Worm (Caenorhabditis elegans): ENCODE data around the gene try-11.

The try-11 gene

ce11 chrV:7420162-7420561, 31.4 kb upstream of the try-11 start, which contains the start of gene srxa-4:
Gene srxa-4 (plus strand): TSS chrV:7420462.
- TF ChIP-seq hlh-4 (tag; optimal IDR thresholded peaks at IDR 0.05), result no peak
- TF ChIP-seq lir-3 (tag; optimal IDR thresholded peaks at IDR 0.05; ENCODE audit: poor library complexity), result no peak
- TF ChIP-seq ceh-90 (tag; optimal IDR thresholded peaks at IDR 0.05), result no peak

- TF ChIP-seq elt-3 (tag; optimal IDR thresholded peaks at IDR 0.05) (no peak), rnt-1 (tag; optimal IDR thresholded peaks at IDR 0.05) (no peak), unc-62 (GFP tag; optimal IDR thresholded peaks at IDR 0.05) (no peak), pax-3 (tag; optimal IDR thresholded peaks at IDR 0.05) (no peak), lin-13 (GFP tag; optimal IDR thresholded peaks at IDR 0.05) (no peak), C16A3.4 (tag; optimal IDR thresholded peaks at IDR 0.05) (no peak), irx-1 (tag; optimal IDR thresholded peaks at IDR 0.05) (no peak), snpc-4 (tag; optimal IDR thresholded peaks at IDR 0.05) (no peak), grh-1 (GFP tag; IDR thresholded peaks at IDR 0.05) (no peak), sptf-1 (tag; optimal IDR thresholded peaks at IDR 0.05) (no peak), nhr-77 (tag; optimal IDR thresholded peaks at IDR 0.05) (no peak), snu-23 (GFP tag; optimal IDR thresholded peaks at IDR 0.05) (no peak), lsy-2 (tag; optimal IDR thresholded peaks at IDR 0.05) (no peak), hlh-4 (tag; optimal IDR thresholded peaks at IDR 0.05) (no peak), egl-27 (tag; optimal IDR thresholded peaks at IDR 0.05) (no peak), Y116A8C.19 (tag; optimal IDR thresholded peaks at IDR 0.05; ENCODE audit: borderline replicate concordance) (no peak), pqm-1 (tag; optimal IDR thresholded peaks at IDR 0.05) (no peak), unc-30 (tag; optimal IDR thresholded peaks at IDR 0.05) (no peak), isw-1 (GFP tag; IDR thresholded peaks at IDR 0.05) (no peak)
Measured at ce11 chrV:7424336-7424735, 27.2 kb upstream of the try-11 start, which contains the start of gene F18E3.10. Gene F18E3.10 (minus strand): TSS chrV:7424436.

ce11 chrV:7426594-7426993, 24.9 kb upstream of the try-11 start, which contains the start of gene srw-68:
Gene srw-68 (minus strand): TSS chrV:7426694.
- TF ChIP-seq nhr-20 (tag; optimal IDR thresholded peaks at IDR 0.05), result no peak
- no peak for TF ChIP-seq rnt-1 (tag; optimal IDR thresholded peaks at IDR 0.05)
- TF ChIP-seq fkh-4 (tag; optimal IDR thresholded peaks at IDR 0.05; ENCODE audit: borderline replicate concordance), result no peak
- no peak for TF ChIP-seq nhr-47 (tag; optimal IDR thresholded peaks at IDR 0.05)
- TF ChIP-seq nhr-12 (tag; optimal IDR thresholded peaks at IDR 0.05), result no peak
- TF ChIP-seq alr-1 (tag; optimal IDR thresholded peaks at IDR 0.05; ENCODE audit: borderline replicate concordance), result no peak
- no peak for TF ChIP-seq elt-3 (tag; optimal IDR thresholded peaks at IDR 0.05)
- no peak for TF ChIP-seq elt-2 (tag; optimal IDR thresholded peaks at IDR 0.05)
- no peak for TF ChIP-seq nhr-28 (tag; optimal IDR thresholded peaks at IDR 0.05)
- TF ChIP-seq lin-14 (GFP tag; optimal IDR thresholded peaks at IDR 0.05), result no peak
- TF ChIP-seq unc-30 (tag; optimal IDR thresholded peaks at IDR 0.05), result no peak
- no peak for TF ChIP-seq unc-130 (tag; optimal IDR thresholded peaks at IDR 0.05)
- no peak for TF ChIP-seq ceh-63 (GFP tag; optimal IDR thresholded peaks at IDR 0.05)
- no peak for TF ChIP-seq zag-1 (tag; optimal IDR thresholded peaks at IDR 0.05)

ce11 chrV:7428880-7429279, 22.6 kb upstream of the try-11 start, which contains the start of gene srw-69:
Gene srw-69 (minus strand): TSS chrV:7428980.
- TF ChIP-seq fos-1 (tag; optimal IDR thresholded peaks at IDR 0.05) (no peak), isw-1 (GFP tag; IDR thresholded peaks at IDR 0.05) (no peak), ztf-4 (tag; optimal IDR thresholded peaks at IDR 0.05) (no peak), dpl-1 (GFP tag; optimal IDR thresholded peaks at IDR 0.05) (no peak), mep-1 (tag; optimal IDR thresholded peaks at IDR 0.05) (no peak)

- TF ChIP-seq elt-3 (tag; optimal IDR thresholded peaks at IDR 0.05) (no peak), nhr-11 (tag; optimal IDR thresholded peaks at IDR 0.05) (peak; percentile 30), fkh-8 (tag; optimal IDR thresholded peaks at IDR 0.05) (peak; percentile 33)
Measured at ce11 chrV:7431016-7431415, 20.5 kb upstream of the try-11 start, which contains the start of gene srw-71. Gene srw-71 (minus strand): TSS chrV:7431116.

All from whole organism, L1 larva.